Fruit fly (Drosophila melanogaster): ENCODE measurements around the gene CG10588.

DNA sequence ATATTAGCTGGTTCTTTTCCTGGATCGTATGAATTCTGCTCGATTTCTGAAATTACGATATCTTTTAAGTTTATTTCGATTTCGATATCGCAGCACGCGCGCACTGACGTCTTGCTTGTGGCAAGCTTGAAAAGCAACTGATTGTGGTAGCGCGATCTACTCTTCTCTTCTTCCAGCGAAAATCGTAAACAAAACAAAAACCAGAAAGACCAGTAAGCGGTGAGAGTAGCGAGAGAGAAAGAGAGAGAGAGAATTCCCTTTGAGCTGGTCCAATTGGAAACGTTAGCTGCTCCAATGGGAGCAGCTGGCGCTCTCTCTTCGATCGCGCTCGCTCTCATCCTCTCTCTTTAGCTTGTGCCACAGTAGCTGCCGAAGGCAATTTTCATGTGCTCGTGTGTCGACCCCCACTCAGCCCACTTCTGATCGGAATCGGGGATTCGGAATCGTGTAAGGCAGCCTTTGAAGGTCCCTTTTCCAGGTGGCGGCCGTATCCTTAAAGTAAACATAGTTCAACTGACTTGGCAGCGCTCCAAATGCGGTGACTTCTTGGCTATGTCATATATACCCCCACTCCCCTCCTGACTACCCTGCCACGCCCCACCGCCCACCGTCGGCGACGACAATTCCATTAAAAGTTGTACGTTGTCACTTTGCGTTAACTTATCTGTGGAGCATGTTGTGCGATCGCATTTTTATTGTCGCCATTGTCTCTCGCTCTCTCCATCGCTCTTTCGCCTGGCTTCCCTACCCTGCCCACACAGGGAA, 7.2 kb upstream of the CG10588 start, which contains the start of gene fng:
- no peak for TF ChIP-seq psq (optimal IDR thresholded peaks at IDR 0.05)
- TF ChIP-seq pan (optimal IDR thresholded peaks at IDR 0.05): no peak
- peak; percentile 83 for TF ChIP-seq Dll (optimal IDR thresholded peaks at IDR 0.05)
- TF ChIP-seq CG8478 (optimal IDR thresholded peaks at IDR 0.05): no peak
